Worm (Caenorhabditis elegans): ENCODE results near the gene clec-40.

ce11 chrV:16838435-16838834 is 2.4 kb downstream of the clec-40 start:
- TF ChIP-seq med-1 (GFP tag; optimal IDR thresholded peaks at IDR 0.05; ENCODE audit: insufficient read depth) (no peak), klf-2 (GFP tag; conservative IDR thresholded peaks at IDR 0.05) (no peak), flt-1 (GFP tag; IDR thresholded peaks at IDR 0.05) (no peak), cog-1 (tag; optimal IDR thresholded peaks at IDR 0.05) (no peak)

All from whole organism, midembryonic.